Fruit fly (Drosophila melanogaster): ENCODE measurements around the gene CG7443.

The CG7443 gene

DNA sequence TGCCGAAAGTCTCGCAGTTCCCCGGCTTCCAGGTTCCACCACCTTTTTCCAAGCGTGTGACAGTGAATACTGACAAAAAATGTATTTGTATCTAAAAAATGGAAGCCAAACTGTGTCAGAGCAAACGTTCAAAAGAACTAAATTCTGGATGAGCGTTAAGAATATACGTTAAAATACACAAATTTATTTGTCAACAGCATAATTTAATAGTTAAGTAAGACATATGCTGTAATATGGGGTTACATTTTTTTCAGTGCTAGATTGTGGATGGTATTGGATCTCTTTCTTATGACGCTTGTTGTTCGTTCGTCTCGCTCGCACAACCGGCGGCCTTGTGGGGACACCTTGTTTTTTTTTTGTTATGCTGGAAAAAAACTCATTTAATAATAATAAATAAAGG is 31.5 kb downstream of the CG7443 start (continued):
- TF ChIP-seq Dref (GFP tag; IDR thresholded peaks at IDR 0.05): 0 out of 2 replicates have a peak, but pooled peaks have one; percentile 33
- peak; percentile 85 for TF ChIP-seq CG18476 (GFP tag; optimal IDR thresholded peaks at IDR 0.05)
- TF ChIP-seq HLH4C (GFP tag; IDR thresholded peaks at IDR 0.05; ENCODE audit: partially characterized antibody): no peak
- no peak for TF ChIP-seq CG8478 (optimal IDR thresholded peaks at IDR 0.05)
- TF ChIP-seq Mes4 (GFP tag; optimal IDR thresholded peaks at IDR 0.05): peak; percentile 89
- peak; percentile 96 for TF ChIP-seq crc (GFP tag; optimal IDR thresholded peaks at IDR 0.05)
- TF ChIP-seq tap (tag; optimal IDR thresholded peaks at IDR 0.05): peak; percentile 90
- TF ChIP-seq prd (optimal IDR thresholded peaks at IDR 0.05): no peak
- TF ChIP-seq prd (GFP tag; IDR thresholded peaks at IDR 0.05): peak; percentile 94
- peak; percentile 99 for TF ChIP-seq HmgZ (tag; optimal IDR thresholded peaks at IDR 0.05)
- peak; percentile 90 for TF ChIP-seq CG14667 (GFP tag; IDR thresholded peaks at IDR 0.05)
- TF ChIP-seq CG3163 (GFP tag; optimal IDR thresholded peaks at IDR 0.05): peak; percentile 84
- TF ChIP-seq gfzf (GFP tag; optimal IDR thresholded peaks at IDR 0.05): peak; percentile 2
- TF ChIP-seq NFAT (GFP tag; IDR thresholded peaks at IDR 0.05): peak; percentile 95
- peak; percentile 84 for TF ChIP-seq NC2α (GFP tag; optimal IDR thresholded peaks at IDR 0.05)
- peak; percentile 73 for TF ChIP-seq onecut (GFP tag; IDR thresholded peaks at IDR 0.05)
- TF ChIP-seq vfl (GFP tag; optimal IDR thresholded peaks at IDR 0.05): peak; percentile 91
- peak; percentile 90 for TF ChIP-seq odd (GFP tag; optimal IDR thresholded peaks at IDR 0.05)
- TF ChIP-seq CG18599 (GFP tag; optimal IDR thresholded peaks at IDR 0.05): peak; percentile 98
- TF ChIP-seq nau (GFP tag; optimal IDR thresholded peaks at IDR 0.05): peak; percentile 88
- TF ChIP-seq CG6689 (GFP tag; IDR thresholded peaks at IDR 0.05): peak; percentile 94
- peak; percentile 95 for TF ChIP-seq zfh2 (GFP tag; optimal IDR thresholded peaks at IDR 0.05)
- TF ChIP-seq PHDP (tag; optimal IDR thresholded peaks at IDR 0.05): peak; percentile 97
- peak; percentile 85; the same call in 1 of the 2 replicates for TF ChIP-seq ham (GFP tag; IDR thresholded peaks at IDR 0.05)
- TF ChIP-seq luna (GFP tag; optimal IDR thresholded peaks at IDR 0.05): peak; percentile 95
- peak; percentile 89 for TF ChIP-seq CG1792 (GFP tag; optimal IDR thresholded peaks at IDR 0.05)
- TF ChIP-seq CG8089 (GFP tag; optimal IDR thresholded peaks at IDR 0.05): peak; percentile 89
- TF ChIP-seq tio (GFP tag; optimal IDR thresholded peaks at IDR 0.05): peak; percentile 96
- peak; percentile 70 for TF ChIP-seq ac (GFP tag; optimal IDR thresholded peaks at IDR 0.05)
- TF ChIP-seq crp (GFP tag; optimal IDR thresholded peaks at IDR 0.05): peak in 1 of 2 experiments; percentile 57
- TF ChIP-seq Tbp (GFP tag; optimal IDR thresholded peaks at IDR 0.05): no peak
- TF ChIP-seq kni (GFP tag; optimal IDR thresholded peaks at IDR 0.05): no peak
- TF ChIP-seq z (GFP tag; IDR thresholded peaks at IDR 0.05): no peak
- peak; percentile 86 for TF ChIP-seq CG18262 (tag; optimal IDR thresholded peaks at IDR 0.05)
- peak; percentile 91 for TF ChIP-seq CG32767 (GFP tag; IDR thresholded peaks at IDR 0.05)
- peak; percentile 88 for TF ChIP-seq CG11398 (GFP tag; optimal IDR thresholded peaks at IDR 0.05)
- TF ChIP-seq Bgb (GFP tag; IDR thresholded peaks at IDR 0.05; ENCODE audit: partially characterized antibody): no peak
- TF ChIP-seq CG34376 (GFP tag; optimal IDR thresholded peaks at IDR 0.05): peak; percentile 95
- peak; percentile 93 for TF ChIP-seq CG10654 (GFP tag; optimal IDR thresholded peaks at IDR 0.05)
- no peak for TF ChIP-seq hkb (optimal IDR thresholded peaks at IDR 0.05)
- TF ChIP-seq hkb (GFP tag; IDR thresholded peaks at IDR 0.05): peak; percentile 96
- peak; percentile 96 for TF ChIP-seq dysf (GFP tag; IDR thresholded peaks at IDR 0.05)
- TF ChIP-seq disco-r (GFP tag; optimal IDR thresholded peaks at IDR 0.05): peak; percentile 94
- peak; percentile 95 for TF ChIP-seq Xrp1 (GFP tag; IDR thresholded peaks at IDR 0.05)
- peak; percentile 52 for TF ChIP-seq Neu2 (GFP tag; optimal IDR thresholded peaks at IDR 0.05; ENCODE audit: borderline replicate concordance)
- TF ChIP-seq knrl (GFP tag; IDR thresholded peaks at IDR 0.05; ENCODE audit: partially characterized antibody): no peak
- no peak for TF ChIP-seq Trl (optimal IDR thresholded peaks at IDR 0.05)
- TF ChIP-seq Trl (GFP tag; optimal IDR thresholded peaks at IDR 0.05): peak; percentile 97
- TF ChIP-seq dm (GFP tag; optimal IDR thresholded peaks at IDR 0.05): peak; percentile 85
- TF ChIP-seq CG12071 (GFP tag; optimal IDR thresholded peaks at IDR 0.05): peak; percentile 96
- no peak for TF ChIP-seq pita (GFP tag; optimal IDR thresholded peaks at IDR 0.05)
- peak; percentile 94 for TF ChIP-seq HHEX (GFP tag; optimal IDR thresholded peaks at IDR 0.05)
